Fruit fly (Drosophila melanogaster): ENCODE measurements around the gene tna.

tna gene

DNA sequence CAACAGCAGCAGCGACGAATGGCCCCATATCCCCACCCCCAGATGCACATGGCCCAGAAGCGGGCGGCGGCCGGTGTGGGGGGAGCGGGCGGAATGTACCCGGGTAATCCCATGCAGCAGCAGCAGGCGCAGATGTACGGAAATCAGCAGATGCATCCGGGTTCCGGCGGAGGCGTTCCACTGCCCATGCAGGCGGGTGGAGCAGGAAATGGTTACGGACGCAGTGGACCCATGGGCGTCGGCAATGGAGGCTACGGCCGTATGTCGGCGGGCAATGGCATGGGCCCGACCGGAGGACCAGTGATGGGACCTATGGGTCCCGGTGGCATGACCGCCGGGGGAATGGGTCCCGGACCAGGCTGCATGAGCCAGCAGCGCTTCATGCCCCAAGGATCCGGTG is 36.2 kb downstream of the tna start:
- TF ChIP-seq noc (tag; optimal IDR thresholded peaks at IDR 0.05), result no peak

DNA sequence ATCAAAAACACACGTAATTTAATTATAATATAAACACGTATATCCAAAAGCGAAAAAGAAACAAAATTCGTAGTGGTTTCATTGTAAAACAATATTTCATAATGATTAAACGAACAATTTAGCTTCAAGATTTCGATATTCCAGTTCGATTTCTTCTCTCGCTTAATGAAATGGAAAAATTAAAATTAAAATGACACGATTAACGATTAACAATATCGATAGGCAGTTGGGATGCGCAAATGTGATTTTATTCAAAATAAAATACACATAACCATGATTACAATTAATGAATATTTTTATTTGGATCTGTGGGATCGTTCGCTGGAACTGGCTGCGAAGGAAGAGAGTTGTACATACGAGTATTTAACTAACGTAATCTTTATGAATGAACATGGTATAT is 40.7 kb downstream of the tna start:
- TF ChIP-seq noc (tag; optimal IDR thresholded peaks at IDR 0.05), result no peak

DNA sequence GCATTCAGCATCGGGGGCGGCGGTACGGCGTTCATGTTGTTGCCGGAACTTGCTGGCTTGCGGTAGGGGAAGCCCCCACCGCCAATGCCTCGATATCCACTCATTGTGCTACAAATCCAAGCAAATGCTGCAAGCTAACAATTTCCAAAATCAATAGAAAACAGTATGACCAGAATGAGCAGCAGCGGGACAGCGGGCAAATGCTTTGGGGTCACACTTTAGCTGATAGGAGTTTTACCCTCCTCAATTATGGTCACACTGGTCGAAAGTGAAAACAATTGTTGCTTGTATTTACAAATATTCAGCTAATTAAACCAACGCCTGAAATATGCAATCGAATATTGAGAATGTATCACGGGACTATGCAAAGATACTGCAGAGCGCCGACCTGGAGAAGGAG is 43.5 kb downstream of the tna start, which contains the start of the genes CG6418 and Blos4:
Gene CG6418, minus strand, starts transcription at position 196 of the 400 bp plus-strand sequence.
Gene Blos4, plus strand, starts transcription at position 244 of the 400 bp plus-strand sequence.
- TF ChIP-seq noc (tag; optimal IDR thresholded peaks at IDR 0.05), result no peak

DNA sequence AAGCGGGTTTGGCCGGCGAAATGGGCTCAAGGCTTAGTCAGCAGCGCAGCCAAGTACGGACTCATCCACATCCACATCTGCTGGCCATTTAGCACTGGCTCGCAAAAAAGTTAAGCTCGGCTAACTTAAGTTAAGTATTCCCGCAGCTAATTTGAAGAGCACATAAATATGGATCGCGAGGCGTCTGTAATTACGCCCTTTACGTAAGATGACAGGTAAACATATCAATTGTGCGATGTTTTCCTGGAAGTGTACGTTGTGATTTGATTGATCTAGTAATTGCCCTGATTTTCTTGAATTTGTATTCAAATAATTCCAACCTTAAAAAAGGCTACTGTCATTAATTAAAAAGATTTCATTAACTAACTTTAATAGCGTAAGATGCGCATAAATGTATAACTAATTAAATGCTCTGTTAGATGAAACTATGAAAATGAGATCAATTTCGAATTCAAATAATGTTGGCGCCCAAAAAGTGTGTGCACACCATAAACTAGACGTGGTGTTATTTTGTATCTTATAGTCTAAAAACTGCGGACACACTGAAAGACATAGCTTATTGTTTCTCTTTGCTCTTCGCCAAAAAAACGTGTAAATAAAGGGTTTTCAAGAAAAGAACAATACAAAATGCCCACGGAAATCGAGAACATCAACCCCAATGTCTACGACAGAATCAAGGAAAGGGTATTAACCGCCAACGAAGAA is 47.2 kb downstream of the tna start, which contains the start of the genes CG6409 and galla-2:
Gene CG6409, minus strand, starts transcription at position 51 of the 705 bp plus-strand sequence.
Gene galla-2, plus strand, starts transcription at position 555 of the 705 bp plus-strand sequence.
- no peak for TF ChIP-seq noc (tag; optimal IDR thresholded peaks at IDR 0.05)

DNA sequence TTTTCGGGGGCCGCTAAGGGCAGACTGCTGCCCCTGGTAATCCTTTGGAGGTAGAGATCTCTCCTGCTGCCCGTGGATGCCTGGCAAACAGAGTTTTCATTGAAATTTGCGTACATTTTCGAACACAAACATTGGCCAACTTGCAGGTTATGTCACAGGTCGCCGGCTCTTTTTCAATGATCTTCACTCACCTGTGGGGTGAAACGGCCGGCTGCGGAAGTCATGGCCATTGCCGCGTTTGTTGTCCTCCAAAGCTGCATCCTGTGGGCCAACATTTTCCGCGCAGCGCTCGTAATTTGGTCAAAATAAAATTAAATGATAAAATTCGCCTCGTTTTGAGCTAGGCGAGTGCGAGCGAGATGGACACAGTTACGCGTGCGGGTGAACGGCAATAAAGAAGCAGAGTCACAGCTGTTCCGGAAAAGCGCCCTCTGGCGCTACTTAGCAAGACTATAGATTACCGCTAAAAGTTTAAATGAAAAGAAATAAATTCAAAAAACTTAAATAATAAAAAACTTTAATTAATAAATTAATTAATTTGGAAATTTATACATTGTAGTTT is 50.5 kb downstream of the tna start:
- TF ChIP-seq noc (tag; optimal IDR thresholded peaks at IDR 0.05), result no peak

DNA sequence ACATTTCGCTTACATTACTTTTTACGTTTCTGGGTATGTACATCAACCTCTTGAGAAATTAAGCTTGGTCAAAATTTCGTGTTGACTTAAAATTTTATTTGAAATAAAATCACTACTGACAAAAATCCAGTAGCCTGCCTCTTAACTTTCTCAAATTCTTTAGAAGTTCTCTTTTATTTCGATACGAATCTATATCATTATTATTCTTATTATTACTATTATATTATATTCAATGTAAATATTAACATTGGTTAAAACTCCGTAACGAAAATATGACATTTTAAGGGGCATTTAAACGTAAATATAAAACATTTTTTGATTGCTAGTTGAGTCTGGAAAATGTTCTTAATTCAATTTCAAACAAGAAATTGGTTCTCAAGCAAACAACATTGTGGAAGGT is 51.0 kb downstream of the tna start, which contains the start of gene OXA1L:
Gene OXA1L, minus strand, starts transcription at position 101 of the 400 bp plus-strand sequence.
- no peak for TF ChIP-seq noc (tag; optimal IDR thresholded peaks at IDR 0.05)

DNA sequence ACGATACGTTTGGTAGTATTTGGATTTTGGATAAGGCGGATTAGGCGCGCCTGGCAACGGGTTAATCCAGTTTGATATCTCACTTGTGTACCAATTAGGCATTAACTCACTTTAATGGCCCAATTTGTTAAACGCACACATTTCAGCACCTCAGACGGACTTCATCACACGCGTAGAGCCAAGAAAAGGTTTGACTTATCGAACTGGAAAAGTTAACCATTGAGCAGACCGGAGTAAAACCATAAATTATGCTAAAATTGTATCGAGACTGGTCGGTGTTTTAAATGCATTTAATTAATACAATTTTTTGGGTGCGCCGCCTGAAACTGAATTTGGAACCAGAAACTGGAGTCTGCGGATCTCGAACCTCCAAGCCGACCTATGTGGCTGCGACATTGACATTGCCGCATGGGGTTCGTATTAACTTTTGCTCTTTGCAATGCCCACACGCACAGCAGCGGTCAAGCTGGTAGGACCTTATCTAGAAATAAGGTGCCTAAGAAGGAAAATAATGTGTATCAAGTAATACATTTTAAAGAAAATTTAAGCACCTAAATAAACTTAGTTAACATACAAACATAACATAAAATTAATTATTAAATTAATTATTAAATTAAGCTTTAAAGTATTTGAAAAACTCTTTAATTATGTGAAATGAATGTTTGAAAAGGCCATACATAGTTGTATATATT is 53.8 kb downstream of the tna start:
- no peak for TF ChIP-seq noc (tag; optimal IDR thresholded peaks at IDR 0.05)

DNA sequence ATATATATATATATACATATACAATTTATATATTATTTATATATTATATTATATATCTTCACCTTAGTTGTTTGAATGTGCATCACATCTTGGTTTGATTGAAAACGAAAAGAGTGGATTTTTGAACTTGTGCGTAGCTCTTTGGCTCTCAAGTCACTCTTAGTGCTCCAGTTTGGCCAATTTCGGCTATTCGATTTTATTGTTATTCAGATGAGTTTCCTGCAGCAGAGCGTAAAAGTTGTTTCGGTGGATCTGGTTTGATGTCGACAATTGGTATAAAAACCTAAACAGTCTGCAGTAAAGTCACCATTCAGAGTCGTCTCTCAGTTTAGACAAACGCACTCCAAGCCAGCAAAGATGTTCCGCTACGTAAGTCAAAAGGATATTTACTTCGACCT is 54.4 kb downstream of the tna start, which contains the start of gene Cpr67Fa1:
Gene Cpr67Fa1, plus strand, starts transcription at position 299 of the 398 bp plus-strand sequence.
- TF ChIP-seq noc (tag; optimal IDR thresholded peaks at IDR 0.05), result no peak

DNA sequence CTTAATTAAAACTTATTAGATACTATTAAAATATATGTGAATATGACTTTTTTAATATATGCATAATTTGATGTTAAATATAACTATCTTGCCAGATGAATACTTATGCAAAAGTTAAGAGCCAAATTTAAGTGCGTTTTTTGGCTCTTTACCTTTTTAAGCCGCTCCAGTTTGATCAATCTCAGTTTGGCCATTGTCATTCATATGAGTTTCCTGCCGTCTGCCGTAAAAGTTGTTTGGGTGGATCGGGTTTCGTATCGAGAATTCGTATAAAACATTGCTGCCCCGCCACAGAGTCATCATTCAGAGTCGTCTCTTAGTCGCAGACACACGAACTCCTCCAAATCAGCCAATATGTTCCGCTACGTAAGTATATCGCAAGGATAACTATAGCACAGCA is 56.1 kb downstream of the tna start, which contains the start of gene Cpr67Fa2:
Gene Cpr67Fa2, plus strand, starts transcription at position 301 of the 400 bp plus-strand sequence.
- TF ChIP-seq noc (tag; optimal IDR thresholded peaks at IDR 0.05), result no peak

DNA sequence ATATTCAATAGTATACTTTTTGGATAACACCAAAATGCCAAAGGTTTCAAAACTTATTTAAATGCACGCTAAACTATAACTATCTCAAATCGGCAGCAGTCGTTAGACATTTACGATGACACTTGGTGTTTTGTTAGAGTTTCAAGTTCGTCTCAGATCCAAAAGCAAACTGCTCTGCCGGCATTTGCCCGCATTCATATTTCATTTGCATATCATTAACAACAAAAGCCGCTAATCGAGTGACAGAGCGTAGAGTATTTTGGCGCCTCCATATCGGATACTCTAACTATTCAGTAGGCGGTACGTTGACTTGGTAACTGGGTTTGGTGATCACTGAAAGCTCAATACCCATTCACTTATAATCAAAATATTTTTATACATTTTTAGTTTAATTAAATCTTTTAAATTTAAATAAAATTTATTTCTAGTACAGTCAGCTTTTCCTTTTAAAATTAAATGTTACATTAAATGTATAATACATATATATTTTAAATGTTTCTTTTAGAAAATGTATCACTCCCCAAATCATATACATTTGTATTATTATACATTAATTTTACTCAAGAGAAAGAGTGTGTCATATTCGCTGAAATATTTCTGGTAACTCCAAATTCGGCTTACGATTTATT is 57.9 kb downstream of the tna start:
- peak; percentile 55 for TF ChIP-seq noc (tag; optimal IDR thresholded peaks at IDR 0.05)

DNA sequence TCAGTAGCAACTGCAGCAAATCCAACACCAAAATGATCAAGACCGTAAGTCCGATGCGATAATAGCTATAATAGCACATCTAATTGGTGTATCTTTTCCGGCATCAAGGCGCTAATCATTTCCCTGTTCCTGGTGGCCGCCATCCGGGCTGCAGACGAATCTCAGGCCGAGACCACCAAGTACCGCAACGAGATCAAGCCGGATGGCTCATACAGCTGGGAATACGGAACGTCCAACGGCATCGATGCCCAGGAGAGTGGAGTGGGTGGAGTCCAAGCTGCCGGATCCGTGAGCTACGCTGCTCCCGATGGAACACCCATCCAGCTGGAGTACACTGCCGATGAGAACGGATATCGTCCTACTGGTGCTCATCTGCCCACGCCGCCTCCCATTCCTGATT is 58.8 kb downstream of the tna start, which contains the start of gene Cpr67Fb:
Gene Cpr67Fb, plus strand, starts transcription at position 15 of the 400 bp plus-strand sequence.
- no peak for TF ChIP-seq noc (tag; optimal IDR thresholded peaks at IDR 0.05)

DNA sequence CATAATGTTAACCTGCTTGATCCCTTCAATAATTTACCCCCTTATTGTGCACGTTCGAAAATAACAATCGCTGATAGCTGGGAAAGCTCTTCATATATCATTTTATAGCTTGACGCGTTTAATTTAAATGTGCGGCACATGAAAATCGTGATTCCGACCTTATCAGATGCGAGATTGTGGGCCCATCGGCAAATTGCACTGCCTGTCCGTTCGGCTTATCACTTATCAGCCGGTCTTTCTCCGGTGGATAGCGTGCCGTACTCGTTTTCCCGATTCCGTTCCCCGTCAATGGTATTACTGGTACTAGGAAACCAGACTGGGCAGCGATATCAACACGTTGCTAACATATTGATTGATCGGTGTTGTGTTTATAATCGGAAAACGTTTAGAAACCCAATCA is 61.6 kb downstream of the tna start:
- TF ChIP-seq noc (tag; optimal IDR thresholded peaks at IDR 0.05), result peak; percentile 85

DNA sequence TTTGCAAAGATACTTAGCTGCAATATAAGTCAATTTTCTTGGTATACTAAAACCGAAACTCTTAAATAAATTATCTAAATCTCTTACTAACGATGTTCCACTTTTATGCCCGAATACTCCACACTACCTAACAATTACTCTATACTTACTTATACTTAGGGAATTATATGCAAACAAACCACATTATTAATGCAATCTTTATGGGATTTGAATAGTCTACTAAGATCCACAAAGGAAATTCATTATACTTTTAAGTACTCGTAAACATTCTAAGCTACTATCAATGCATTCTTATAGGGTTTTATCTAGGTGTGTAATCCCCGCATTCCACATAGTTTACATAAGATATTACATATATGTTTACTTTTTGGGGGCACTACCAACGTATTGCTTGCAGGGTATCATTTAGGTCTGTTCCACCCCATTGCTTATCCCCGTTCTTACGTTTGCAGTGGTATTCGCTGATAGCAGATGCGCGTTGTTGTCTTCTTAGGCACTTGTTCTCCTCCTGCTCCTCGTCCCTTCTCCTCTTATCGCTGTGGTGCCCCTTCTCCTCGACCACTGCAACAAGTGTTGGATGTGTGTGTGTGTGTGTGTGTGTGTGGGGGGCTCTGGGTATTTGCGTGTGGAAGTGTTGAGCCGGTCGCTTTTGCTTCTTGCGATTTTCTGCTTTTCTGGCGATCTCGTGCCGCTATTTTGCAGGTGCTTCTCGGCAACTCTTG is 62.4 kb downstream of the tna start:
- TF ChIP-seq noc (tag; optimal IDR thresholded peaks at IDR 0.05), result no peak

DNA sequence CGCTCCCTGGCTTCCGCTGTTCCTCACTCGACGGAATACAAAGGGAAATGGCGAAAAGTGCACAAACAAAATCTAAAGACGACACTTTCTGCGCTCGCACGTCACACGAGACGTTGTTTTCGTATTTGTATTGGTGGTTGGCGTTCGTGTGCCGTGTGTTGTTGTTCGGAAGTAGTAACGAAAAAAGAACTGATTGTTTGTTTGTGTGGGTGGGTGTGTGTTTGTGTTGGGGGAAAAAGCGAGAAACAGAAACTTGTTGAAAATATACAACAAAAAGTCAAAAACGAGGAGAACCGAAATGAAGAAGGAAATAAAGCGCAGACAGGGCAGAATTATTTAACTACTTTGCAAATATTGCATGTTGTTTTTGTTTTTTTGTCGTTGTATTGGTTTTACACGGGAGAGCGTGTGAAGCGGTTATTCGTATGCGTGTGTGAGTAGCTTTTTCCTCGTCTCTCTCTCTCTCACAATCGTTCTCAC is 63.0 kb downstream of the tna start:
- peak; percentile 57 for TF ChIP-seq noc (tag; optimal IDR thresholded peaks at IDR 0.05)

DNA sequence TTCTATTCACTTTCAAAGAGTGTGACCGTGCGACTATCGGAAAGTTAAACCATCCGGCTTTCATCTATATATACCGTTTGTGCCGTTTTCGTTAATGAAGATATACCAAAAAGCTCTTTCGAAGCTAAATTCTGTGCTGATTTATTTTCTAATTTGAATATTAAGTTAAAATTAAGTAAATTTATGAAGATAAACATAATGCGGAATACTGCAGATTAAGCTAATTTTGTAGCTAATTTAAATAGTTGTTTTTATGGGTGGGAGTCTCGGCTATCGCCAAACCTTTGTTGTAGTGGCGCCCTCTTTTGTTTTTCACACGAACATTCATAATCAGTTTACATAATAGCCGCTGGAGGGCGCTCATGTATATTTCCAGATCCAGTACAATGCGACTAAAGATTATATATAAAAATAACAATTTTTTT is 63.8 kb downstream of the tna start, which contains the start of gene Aps:
Gene Aps, minus strand, starts transcription at position 37 of the 425 bp plus-strand sequence.
- no peak for TF ChIP-seq noc (tag; optimal IDR thresholded peaks at IDR 0.05)

Measured in whole organism, larva.